Worm (Caenorhabditis elegans) whole organism, early embryonic: ENCODE data around the gene Y57G7A.5.
A peak's percentile ranks its signal among the peaks of the same experiment; 100 is the strongest.

Experiments used
- B0310.2 ChIP-seq: sonication (generic microtip); optimal IDR thresholded peaks from 2 replicates; lab custom pipeline; 2016; ENCODE audit warnings: mild to moderate bottlenecking, missing genetic modification characterization, missing compliant biosample characterization
- ama-1 ChIP-seq: fragments of 150-350 bp; optimal IDR thresholded peaks from 2 replicates; lab custom pipeline; 2014
- ets-7 ChIP-seq: sonication (generic microtip); optimal IDR thresholded peaks from 2 replicates; lab custom pipeline; 2016; ENCODE audit warnings: missing genotype, missing genetic modification characterization, missing compliant biosample characterization
- flt-1 ChIP-seq: fragments of 200-800 bp; sonication (Bioruptor generic); IDR thresholded peaks from 2 replicates; pipeline ENCODE4 v1.3.6; 2022; ENCODE audit warnings: missing genetic modification characterization, missing compliant biosample characterization
- hmbx-1 ChIP-seq: sonication (generic microtip); optimal IDR thresholded peaks from 2 replicates; lab custom pipeline; 2016; ENCODE audit warnings: mild to moderate bottlenecking, missing genetic modification characterization, missing compliant biosample characterization
- hmg-4 ChIP-seq: fragments of 200-800 bp; sonication (Bioruptor generic); optimal IDR thresholded peaks from 2 replicates; lab custom pipeline; 2018; ENCODE audit warnings: mild to moderate bottlenecking, missing genetic modification characterization, missing compliant biosample characterization
- hnd-1 ChIP-seq: sonication (generic microtip); optimal IDR thresholded peaks from 2 replicates; lab custom pipeline; 2016; ENCODE audit warnings: missing genetic modification characterization, missing compliant biosample characterization
- pes-1 ChIP-seq: fragments of 200-800 bp; sonication (Bioruptor generic); IDR thresholded peaks from 2 replicates; pipeline ENCODE4 v1.3.6; 2022; ENCODE audit warnings: missing genetic modification reagents, missing genetic modification characterization, missing compliant biosample characterization
- tbx-11 ChIP-seq: fragments of 200-800 bp; sonication (Bioruptor generic); IDR thresholded peaks from 2 replicates; pipeline ENCODE4 v1.3.6; 2022; ENCODE audit warnings: missing genetic modification characterization, missing compliant biosample characterization
- tbx-37 ChIP-seq: fragments of 200-800 bp; sonication (Bioruptor generic); conservative IDR thresholded peaks from 2 replicates; pipeline ENCODE4 v1.3.6; 2022; ENCODE audit warnings: missing genetic modification reagents, missing genetic modification characterization, missing compliant biosample characterization

ce11 chrII:1242475-1242874 lies 32.9 kb downstream of the Y57G7A.5 start:
- TF ChIP-seq ama-1 (no peak), hmg-4 (GFP tag; lab: Kevin White, UChicago) (peak; percentile 18), flt-1 (GFP tag; lab: Robert Waterston, UW) (no peak; the same call in 1 of the 2 replicates), hnd-1 (tag; lab: Kevin White, UChicago) (no peak), tbx-11 (GFP tag; lab: Robert Waterston, UW) (no peak), tbx-37 (GFP tag; lab: Robert Waterston, UW) (no peak), pes-1 (GFP tag; lab: Robert Waterston, UW) (no peak), hmbx-1 (no peak), B0310.2 (tag; lab: Kevin White, UChicago) (no peak), ets-7 (no peak)
